1 fruit fly cellular context compared by ENCODE assay signal in genomic region chr3R:10170356-10170876, dm6.
A peak's percentile ranks its signal among the peaks of the same experiment; 100 is the strongest.
TF ChIP-seq lines count a peak whose summit lies in the region.

Gene Best1, minus strand, starts transcription at chr3R:10170487.

TF ChIP-seq in whole organism, embryonic, 481 proteins besides CTCF, POLR2A, EP300 and RAD21 (continued from another document):
- TF ChIP-seq CG10147 (GFP tag; optimal IDR thresholded peaks at IDR 0.05; lab: Kevin White, UChicago): peak; percentile 93
- peak; percentile 93 for TF ChIP-seq CG6813 (GFP tag; optimal IDR thresholded peaks at IDR 0.05; lab: Kevin White, UChicago)
- TF ChIP-seq E2f2 (GFP tag; IDR thresholded peaks at IDR 0.05; lab: Robert Waterston, UW): peak; percentile 69
- TF ChIP-seq CG1024 (GFP tag; IDR thresholded peaks at IDR 0.05; lab: Robert Waterston, UW): peak; percentile 83
- TF ChIP-seq CG14667 (GFP tag; IDR thresholded peaks at IDR 0.05; lab: Robert Waterston, UW): peak; percentile 89
- peak; percentile 93 for TF ChIP-seq Drgx (GFP tag; IDR thresholded peaks at IDR 0.05; lab: Robert Waterston, UW)
- TF ChIP-seq twi (tag; optimal IDR thresholded peaks at IDR 0.05; lab: Kevin White, UChicago): peak; percentile 76
- peak; percentile 89 for TF ChIP-seq CG18619 (GFP tag; optimal IDR thresholded peaks at IDR 0.05; lab: Kevin White, UChicago)
- peak; percentile 43 for TF ChIP-seq CG13624 (GFP tag; optimal IDR thresholded peaks at IDR 0.05; lab: Kevin White, UChicago)
- peak; percentile 41 for TF ChIP-seq Bteb2 (GFP tag; optimal IDR thresholded peaks at IDR 0.05; lab: Kevin White, UChicago)
- TF ChIP-seq nom (GFP tag; optimal IDR thresholded peaks at IDR 0.05; lab: Kevin White, UChicago): peak; percentile 86
- TF ChIP-seq danr (GFP tag; IDR thresholded peaks at IDR 0.05; lab: Robert Waterston, UW): peak; percentile 68; the same call in 1 of the 2 replicates
- TF ChIP-seq CG5180 (GFP tag; optimal IDR thresholded peaks at IDR 0.05; lab: Kevin White, UChicago): peak; percentile 65
- peak; percentile 90 for TF ChIP-seq chm (GFP tag; IDR thresholded peaks at IDR 0.05; lab: Robert Waterston, UW)
- peak; percentile 65 for TF ChIP-seq Doc2 (GFP tag; IDR thresholded peaks at IDR 0.05; lab: Robert Waterston, UW)
- peak; percentile 88 for TF ChIP-seq Taf1 (GFP tag; IDR thresholded peaks at IDR 0.05; lab: Robert Waterston, UW)
- TF ChIP-seq CG6854 (GFP tag; optimal IDR thresholded peaks at IDR 0.05; lab: Kevin White, UChicago): peak; percentile 90
- peak; percentile 96 for TF ChIP-seq gem (tag; optimal IDR thresholded peaks at IDR 0.05; lab: Kevin White, UChicago)
- TF ChIP-seq en (GFP tag; optimal IDR thresholded peaks at IDR 0.05; lab: Kevin White, UChicago): peak; percentile 27
- TF ChIP-seq cwo (GFP tag; optimal IDR thresholded peaks at IDR 0.05; lab: Kevin White, UChicago): peak; percentile 89
- peak; percentile 18 for TF ChIP-seq CG8290 (GFP tag; optimal IDR thresholded peaks at IDR 0.05; lab: Kevin White, UChicago)
- TF ChIP-seq CG8290 (tag; optimal IDR thresholded peaks at IDR 0.05; lab: Kevin White, UChicago): peak; percentile 30 to 87
- peak; percentile 88 for TF ChIP-seq CG17568 (GFP tag; optimal IDR thresholded peaks at IDR 0.05; lab: Kevin White, UChicago)
- TF ChIP-seq br (optimal IDR thresholded peaks at IDR 0.05; lab: Kevin White, UChicago): no peak
- peak; percentile 80 for TF ChIP-seq Rx (GFP tag; IDR thresholded peaks at IDR 0.05; lab: Robert Waterston, UW)
- TF ChIP-seq MBD-R2 (GFP tag; IDR thresholded peaks at IDR 0.05; lab: Robert Waterston, UW): peak; percentile 85
- TF ChIP-seq CG6254 (GFP tag; optimal IDR thresholded peaks at IDR 0.05; lab: Kevin White, UChicago): peak; percentile 97
- TF ChIP-seq CG6683 (GFP tag; optimal IDR thresholded peaks at IDR 0.05; lab: Kevin White, UChicago): peak; percentile 85
- peak; percentile 38 for TF ChIP-seq fu2 (GFP tag; optimal IDR thresholded peaks at IDR 0.05; lab: Kevin White, UChicago)
- peak; percentile 52 for TF ChIP-seq CG4360 (GFP tag; IDR thresholded peaks at IDR 0.05; lab: Robert Waterston, UW)
- TF ChIP-seq nerfin-2 (GFP tag; IDR thresholded peaks at IDR 0.05; lab: Robert Waterston, UW; ENCODE audit: partially characterized antibody): peak; percentile 54
- TF ChIP-seq usp (GFP tag; optimal IDR thresholded peaks at IDR 0.05; lab: Kevin White, UChicago): no peak
- TF ChIP-seq row (GFP tag; IDR thresholded peaks at IDR 0.05; lab: Robert Waterston, UW): peak; percentile 99
- TF ChIP-seq CG34376 (GFP tag; optimal IDR thresholded peaks at IDR 0.05; lab: Kevin White, UChicago): peak; percentile 94
- TF ChIP-seq CG15514 (GFP tag; optimal IDR thresholded peaks at IDR 0.05; lab: Kevin White, UChicago): peak; percentile 84
- TF ChIP-seq Hmr (GFP tag; optimal IDR thresholded peaks at IDR 0.05; lab: Kevin White, UChicago): peak; percentile 95
- TF ChIP-seq CG8359 (GFP tag; optimal IDR thresholded peaks at IDR 0.05; lab: Kevin White, UChicago; ENCODE audit: borderline replicate concordance): peak; percentile 71
- TF ChIP-seq corto (GFP tag; optimal IDR thresholded peaks at IDR 0.05; lab: Kevin White, UChicago): peak; percentile 68
- peak; percentile 90 for TF ChIP-seq CG15696 (tag; optimal IDR thresholded peaks at IDR 0.05; lab: Kevin White, UChicago)
